Worm (Caenorhabditis elegans) whole organism, young adult: ENCODE data around the gene F07F6.1.

Source experiments
- B0035.1 ChIP-seq: sonication (generic microtip); optimal IDR thresholded peaks from 2 replicates; lab custom pipeline; 2016; ENCODE audit warnings: missing genetic modification characterization, mild to moderate bottlenecking, missing compliant biosample characterization, missing genotype, missing genetic modification reagents
- B0336.3 ChIP-seq: fragments of 200-800 bp; sonication (Bioruptor generic); IDR thresholded peaks from 2 replicates; pipeline ENCODE4 v1.3.6; 2022; ENCODE audit warnings: missing genetic modification characterization, missing compliant biosample characterization
- D2030.7 ChIP-seq: fragments of 200-800 bp; sonication (Bioruptor generic); IDR thresholded peaks from 2 replicates; pipeline ENCODE4 v1.3.6; 2022; ENCODE audit warnings: missing genetic modification reagents, missing genetic modification characterization, missing compliant biosample characterization
- F33H1.4 ChIP-seq: fragments of 200-800 bp; sonication (Bioruptor generic); IDR thresholded peaks from 2 replicates; pipeline ENCODE4 v1.3.6; 2022; ENCODE audit warnings: missing genetic modification reagents, missing genetic modification characterization, missing compliant biosample characterization
- F55B11.4 ChIP-seq: sonication (generic microtip); optimal IDR thresholded peaks from 2 replicates; lab custom pipeline; 2016; ENCODE audit warnings: missing compliant biosample characterization, missing genetic modification characterization, borderline replicate concordance; ENCODE audit not compliant: insufficient read depth
- Y53F4B.3 ChIP-seq: fragments of 200-800 bp; sonication (Bioruptor generic); IDR thresholded peaks from 2 replicates; pipeline ENCODE4 v1.3.6; 2022; ENCODE audit warnings: missing genetic modification reagents, missing genetic modification characterization, missing compliant biosample characterization
- Y53G8AR.9 ChIP-seq: fragments of 200-800 bp; sonication (Bioruptor generic); conservative IDR thresholded peaks from 2 replicates; pipeline ENCODE4 v1.3.6; 2022; ENCODE audit warnings: missing genetic modification reagents, missing genetic modification characterization, missing compliant biosample characterization
- Y56A3A.18 ChIP-seq: fragments of 200-800 bp; sonication (Bioruptor generic); IDR thresholded peaks from 2 replicates; pipeline ENCODE4 v1.3.6; 2022; ENCODE audit warnings: missing genetic modification reagents, missing genetic modification characterization, missing compliant biosample characterization
- Y95B8A.8 ChIP-seq: fragments of 200-800 bp; sonication (Bioruptor generic); IDR thresholded peaks from 2 replicates; pipeline ENCODE4 v1.3.6; 2022; ENCODE audit warnings: missing genetic modification reagents, missing genetic modification characterization, missing compliant biosample characterization
- aptf-2 ChIP-seq: fragments of 200-800 bp; sonication (Bioruptor generic); conservative IDR thresholded peaks from 2 replicates; pipeline ENCODE4 v1.3.6; 2022; ENCODE audit warnings: missing genetic modification reagents, missing genetic modification characterization, missing compliant biosample characterization
- aptf-3 ChIP-seq: fragments of 200-800 bp; sonication (Bioruptor generic); IDR thresholded peaks from 2 replicates; pipeline ENCODE4 v1.3.6; 2022; ENCODE audit warnings: missing genetic modification characterization, missing compliant biosample characterization
- atf-7 ChIP-seq: sonication (generic microtip); optimal IDR thresholded peaks from 2 replicates; lab custom pipeline; 2017; ENCODE audit warnings: mild to moderate bottlenecking, missing genetic modification characterization, missing compliant biosample characterization
- attf-3 ChIP-seq: fragments of 200-800 bp; sonication (Bioruptor generic); conservative IDR thresholded peaks from 2 replicates; pipeline ENCODE4 v1.3.6; 2022; ENCODE audit warnings: missing genetic modification reagents, missing genetic modification characterization, missing compliant biosample characterization
- attf-6 ChIP-seq: fragments of 200-800 bp; sonication (Bioruptor generic); IDR thresholded peaks from 2 replicates; pipeline ENCODE4 v1.3.6; 2022; ENCODE audit warnings: missing genetic modification reagents, missing genetic modification characterization, missing compliant biosample characterization
- cebp-2 ChIP-seq: fragments of 200-800 bp; sonication (Bioruptor generic); IDR thresholded peaks from 2 replicates; pipeline ENCODE4 v1.3.6; 2022; ENCODE audit warnings: missing genetic modification characterization, missing compliant biosample characterization
- ceh-27 ChIP-seq: fragments of 200-800 bp; sonication (Bioruptor generic); optimal IDR thresholded peaks from 2 replicates; lab custom pipeline; 2018; ENCODE audit warnings: mild to moderate bottlenecking, missing genetic modification characterization, moderate library complexity, missing compliant biosample characterization
- ceh-79 ChIP-seq: sonication (generic microtip); optimal IDR thresholded peaks from 2 replicates; lab custom pipeline; 2017; ENCODE audit warnings: mild to moderate bottlenecking, missing genetic modification characterization, missing compliant biosample characterization
- dpl-1 ChIP-seq: fragments of 150-350 bp; optimal IDR thresholded peaks from 2 replicates; lab custom pipeline; 2014; ENCODE audit warnings: missing biosample characterization, missing genetic modification reagents, missing genetic modification characterization
- efl-1 ChIP-seq: fragments of 150-350 bp; optimal IDR thresholded peaks from 2 replicates; lab custom pipeline; 2014; ENCODE audit warnings: missing biosample characterization, missing genetic modification reagents, missing genetic modification characterization
- egrh-3 ChIP-seq: fragments of 200-800 bp; sonication (Bioruptor generic); IDR thresholded peaks from 2 replicates; pipeline ENCODE4 v1.3.6; 2022; ENCODE audit warnings: missing genetic modification reagents, missing genetic modification characterization, missing compliant biosample characterization
- gei-17 ChIP-seq: fragments of 200-800 bp; sonication (Bioruptor generic); optimal IDR thresholded peaks from 2 replicates; lab custom pipeline; 2018; ENCODE audit warnings: mild to moderate bottlenecking, missing genetic modification characterization, missing compliant biosample characterization
- hrde-1 ChIP-seq: sonication (generic microtip); optimal IDR thresholded peaks from 2 replicates; lab custom pipeline; 2016; ENCODE audit warnings: missing genetic modification characterization, mild to moderate bottlenecking, missing compliant biosample characterization, moderate library complexity, missing genotype, missing genetic modification reagents, borderline replicate concordance
- lin-26 ChIP-seq: fragments of 200-800 bp; sonication (Bioruptor generic); IDR thresholded peaks from 2 replicates; pipeline ENCODE4 v1.3.6; 2022; ENCODE audit warnings: missing genetic modification reagents, missing genetic modification characterization, missing compliant biosample characterization
- lin-35 ChIP-seq, 3 experiments: fragments of 150-350 bp in 2 of 3; sonication (generic microtip) in 1 of 3; optimal IDR thresholded peaks; 2 replicates each; lab custom pipeline; 2014 to 2018; ENCODE audit warnings: missing biosample characterization in 3 of 3, missing genetic modification characterization in 3 of 3, missing genetic modification reagents in 3 of 3
- lir-1 ChIP-seq: fragments of 200-800 bp; sonication (Bioruptor generic); conservative IDR thresholded peaks from 2 replicates; pipeline ENCODE4 v1.3.6; 2022; ENCODE audit warnings: missing genetic modification reagents, missing genetic modification characterization, missing compliant biosample characterization
- lsl-1 ChIP-seq: fragments of 200-800 bp; sonication (Bioruptor generic); optimal IDR thresholded peaks from 2 replicates; lab custom pipeline; 2018; ENCODE audit warnings: mild to moderate bottlenecking, missing genetic modification characterization, moderate library complexity, missing compliant biosample characterization
- mes-4 ChIP-seq: sonication (generic microtip); optimal IDR thresholded peaks from 2 replicates; lab custom pipeline; 2016; ENCODE audit warnings: missing genotype, missing genetic modification characterization, missing compliant biosample characterization
- nhr-120 ChIP-seq: fragments of 200-800 bp; sonication (Bioruptor generic); IDR thresholded peaks from 2 replicates; pipeline ENCODE4 v1.3.6; 2022; ENCODE audit warnings: missing genetic modification characterization, missing compliant biosample characterization
- pha-4 ChIP-seq: fragments of 150-350 bp; sonication (generic microtip); optimal IDR thresholded peaks from 2 replicates; lab custom pipeline; 2014; ENCODE audit warnings: missing biosample characterization, missing genetic modification reagents, missing genetic modification characterization
- rcor-1 ChIP-seq: fragments of 200-800 bp; sonication (Bioruptor generic); IDR thresholded peaks from 2 replicates; pipeline ENCODE4 v1.3.6; 2022; ENCODE audit warnings: missing genetic modification reagents, missing genetic modification characterization, missing compliant biosample characterization
- repo-1 ChIP-seq: sonication (generic microtip); optimal IDR thresholded peaks from 2 replicates; lab custom pipeline; 2017; ENCODE audit warnings: mild to moderate bottlenecking, missing genetic modification characterization, missing compliant biosample characterization
- snpc-4 ChIP-seq, 5 experiments: fragments of 150-350 bp in 1 of 5; sonication (generic microtip) in 4 of 5; optimal IDR thresholded peaks; 2 replicates each; lab custom pipeline; 2014 to 2018; ENCODE audit warnings: missing genetic modification characterization in 5 of 5, missing biosample characterization in 3 of 5, antibody characterized with exemption in 2 of 5, mild to moderate bottlenecking in 2 of 5, missing compliant biosample characterization in 2 of 5, missing genotype in 2 of 5, moderate library complexity in 2 of 5, missing genetic modification reagents in 1 of 5
- somi-1 ChIP-seq: fragments of 200-800 bp; sonication (Bioruptor generic); optimal IDR thresholded peaks from 2 replicates; lab custom pipeline; 2018; ENCODE audit warnings: mild to moderate bottlenecking, missing genetic modification characterization, missing compliant biosample characterization
- sptf-2 ChIP-seq: fragments of 200-800 bp; sonication (Bioruptor generic); optimal IDR thresholded peaks from 2 replicates; lab custom pipeline; 2018; ENCODE audit warnings: mild to moderate bottlenecking, missing genetic modification characterization, missing compliant biosample characterization
- zim-3 ChIP-seq: sonication (generic microtip); optimal IDR thresholded peaks from 2 replicates; lab custom pipeline; 2017; ENCODE audit warnings: mild to moderate bottlenecking, missing genetic modification characterization, moderate library complexity, missing compliant biosample characterization
- ztf-6 ChIP-seq: fragments of 200-800 bp; sonication (Bioruptor generic); IDR thresholded peaks from 2 replicates; pipeline ENCODE4 v1.3.6; 2022; ENCODE audit warnings: missing genetic modification reagents, missing genetic modification characterization, missing compliant biosample characterization

F07F6.1 gene

DNA sequence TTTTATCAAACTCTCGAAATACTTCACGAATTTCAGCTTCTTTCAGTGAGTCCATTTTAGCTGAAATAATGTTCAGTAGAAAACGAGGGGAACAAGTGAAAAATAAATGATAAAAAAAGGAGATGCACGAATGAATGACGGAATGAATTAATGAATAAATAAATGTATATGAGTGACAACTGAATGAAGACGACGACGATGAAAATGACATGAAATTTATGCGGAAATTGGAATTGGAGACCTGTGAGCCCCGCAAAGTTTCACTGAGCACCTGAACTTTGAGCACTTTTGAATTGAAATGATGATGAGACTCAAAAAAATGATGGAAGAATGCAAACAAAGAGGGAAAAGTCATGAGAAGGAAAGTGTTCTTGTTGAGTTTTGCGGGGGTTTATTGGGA, 44.3 kb downstream of the F07F6.1 start, which contains the start of gene cal-8:
Gene cal-8, minus strand, starts transcription at position 60 of the 400 bp plus-strand sequence.
- TF ChIP-seq efl-1 (GFP tag; lab: Kevin White, UChicago) (no peak), attf-6 (no peak), nhr-120 (GFP tag; lab: Robert Waterston, UW) (no peak), lsl-1 (no peak), aptf-3 (GFP tag; lab: Robert Waterston, UW) (no peak), F55B11.4 (tag; lab: Kevin White, UChicago) (no peak), mes-4 (tag; lab: Kevin White, UChicago) (no peak), somi-1 (GFP tag; lab: Kevin White, UChicago) (no peak), atf-7 (tag; lab: Kevin White, UChicago) (no peak), gei-17 (GFP tag; lab: Kevin White, UChicago) (no peak), Y53G8AR.9 (GFP tag; lab: Robert Waterston, UW) (no peak), Y53F4B.3 (GFP tag; lab: Robert Waterston, UW) (no peak), sptf-2 (GFP tag; lab: Kevin White, UChicago) (no peak), repo-1 (tag; lab: Kevin White, UChicago) (no peak), cebp-2 (no peak), Y56A3A.18 (GFP tag; lab: Robert Waterston, UW) (no peak), rcor-1 (GFP tag; lab: Robert Waterston, UW) (no peak), D2030.7 (GFP tag; lab: Robert Waterston, UW) (no peak), pha-4 (tag; lab: Kevin White, UChicago) (no peak), lir-1 (GFP tag; lab: Robert Waterston, UW) (no peak)

ce11 chrII:5487844-5488243, 50.2 kb downstream of the F07F6.1 start, which contains the start of gene nep-5:
nep-5 (plus strand) TSS chrII:5488144.
- TF ChIP-seq attf-3 (GFP tag; lab: Robert Waterston, UW) (no peak), ceh-79 (no peak), dpl-1 (no peak), hrde-1 (tag; lab: Kevin White, UChicago) (no peak), F33H1.4 (GFP tag; lab: Robert Waterston, UW) (no peak), ztf-6 (GFP tag; lab: Robert Waterston, UW) (no peak), lin-26 (GFP tag; lab: Robert Waterston, UW) (no peak), egrh-3 (GFP tag; lab: Robert Waterston, UW) (no peak), snpc-4 (GFP tag; optimal IDR thresholded peaks at IDR 0.05; lab: Kevin White, UChicago) (no peak), snpc-4 (tag; optimal IDR thresholded peaks at IDR 0.05; lab: Kevin White, UChicago) (no peak), B0035.1 (tag; lab: Kevin White, UChicago) (no peak), lin-35 (GFP tag; optimal IDR thresholded peaks at IDR 0.05; lab: Kevin White, UChicago) (no peak), ceh-27 (GFP tag; lab: Kevin White, UChicago) (no peak), Y95B8A.8 (GFP tag; lab: Robert Waterston, UW) (no peak), zim-3 (no peak), B0336.3 (GFP tag; lab: Robert Waterston, UW) (no peak), aptf-2 (GFP tag; lab: Robert Waterston, UW) (no peak), efl-1 (GFP tag; lab: Kevin White, UChicago) (no peak)
